Worm (Caenorhabditis elegans) whole organism, L2 larva: ENCODE measurements around the gene str-4.

Experiments
- ZK546.5 ChIP-seq: sonication (generic microtip); optimal IDR thresholded peaks from 2 replicates; lab custom pipeline; 2017; ENCODE audit warnings: missing biosample characterization, missing genetic modification characterization
- aly-2 ChIP-seq: fragments of 150-350 bp; optimal IDR thresholded peaks from 2 replicates; lab custom pipeline; 2014; ENCODE audit warnings: missing biosample characterization, missing genetic modification characterization
- lin-13 ChIP-seq: fragments of 150-350 bp; optimal IDR thresholded peaks from 2 replicates; lab custom pipeline; 2014; ENCODE audit warnings: missing biosample characterization, missing genetic modification reagents, missing genetic modification characterization
- nhr-21 ChIP-seq: fragments of 150-350 bp; optimal IDR thresholded peaks from 2 replicates; lab custom pipeline; 2014; ENCODE audit warnings: missing biosample characterization, missing genetic modification characterization
- sem-4 ChIP-seq: fragments of 150-350 bp; optimal IDR thresholded peaks from 2 replicates; lab custom pipeline; 2014; ENCODE audit warnings: missing biosample characterization, missing genetic modification reagents, missing genetic modification characterization
- skn-1 ChIP-seq: sonication (generic microtip); optimal IDR thresholded peaks from 2 replicates; lab custom pipeline; 2017; ENCODE audit warnings: missing biosample characterization, missing genetic modification characterization
- unc-62 ChIP-seq: fragments of 150-350 bp; optimal IDR thresholded peaks from 2 replicates; lab custom pipeline; 2014; ENCODE audit warnings: missing biosample characterization, missing genetic modification reagents, missing genetic modification characterization

DNA sequence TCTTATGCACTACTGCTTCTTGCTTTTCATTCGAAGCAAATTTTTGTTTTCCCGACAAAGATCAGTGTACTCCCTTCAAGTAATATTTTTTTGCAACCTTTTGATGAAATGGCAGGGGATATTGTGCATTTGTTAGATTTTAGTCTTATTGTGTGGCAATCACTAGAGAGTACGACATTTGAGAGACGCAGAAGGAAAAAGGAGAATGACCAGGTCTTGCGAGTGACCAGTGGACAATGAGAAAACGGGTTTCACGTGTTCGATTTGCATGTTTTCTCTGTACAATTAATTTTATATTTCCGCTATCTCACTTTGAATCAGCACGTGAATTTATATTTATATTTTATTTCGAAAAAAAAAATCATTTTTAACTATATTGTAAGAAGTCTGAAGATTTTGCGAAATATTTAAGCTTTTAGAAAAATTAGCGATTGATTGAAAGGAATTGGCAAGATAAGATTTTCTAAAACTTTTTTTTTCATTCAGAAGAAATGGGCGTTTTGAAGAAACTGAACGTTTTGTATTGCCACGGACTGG, 3.6 kb downstream of the str-4 start, which contains the start of gene C50B6.9:
- no peak for TF ChIP-seq skn-1 (tag; lab: Kevin White, UChicago)
- no peak for TF ChIP-seq unc-62 (GFP tag; lab: Kevin White, UChicago)
- TF ChIP-seq aly-2 (tag; lab: Kevin White, UChicago), result no peak
- TF ChIP-seq nhr-21 (tag; lab: Kevin White, UChicago), result no peak
- TF ChIP-seq ZK546.5 (tag; lab: Kevin White, UChicago), result no peak
- TF ChIP-seq sem-4, result no peak
- TF ChIP-seq lin-13 (GFP tag; lab: Kevin White, UChicago), result no peak
